Worm (Caenorhabditis elegans) whole organism, L3 larva: Measurements from ENCODE around the gene K01D12.10.

Experiments used
- ama-1 ChIP-seq: fragments of 150-350 bp; optimal IDR thresholded peaks from 2 replicates; lab custom pipeline; 2018
- ceh-82 ChIP-seq: fragments of 150-350 bp; optimal IDR thresholded peaks from 2 replicates; lab custom pipeline; 2014; ENCODE audit warnings: missing biosample characterization, missing genetic modification characterization
- jun-1 ChIP-seq: fragments of 150-350 bp; optimal IDR thresholded peaks from 2 replicates; lab custom pipeline; 2014; ENCODE audit warnings: missing biosample characterization, missing genetic modification reagents, missing genetic modification characterization
- lin-15B ChIP-seq: fragments of 150-350 bp; optimal IDR thresholded peaks from 2 replicates; lab custom pipeline; 2014; ENCODE audit warnings: missing biosample characterization, missing genetic modification characterization
- lin-39 ChIP-seq: fragments of 150-350 bp; optimal IDR thresholded peaks from 2 replicates; lab custom pipeline; 2018; ENCODE audit warnings: missing biosample characterization, missing genetic modification reagents, missing genetic modification characterization
- nhr-237 ChIP-seq: fragments of 150-350 bp; optimal IDR thresholded peaks from 2 replicates; lab custom pipeline; 2014; ENCODE audit warnings: missing biosample characterization, missing genetic modification characterization
- skn-1 ChIP-seq: fragments of 150-350 bp; optimal IDR thresholded peaks from 2 replicates; lab custom pipeline; 2014; ENCODE audit warnings: missing biosample characterization, missing genetic modification characterization
- ztf-11 ChIP-seq: fragments of 150-350 bp; optimal IDR thresholded peaks from 2 replicates; lab custom pipeline; 2014; ENCODE audit warnings: missing biosample characterization, missing genetic modification characterization

- TF ChIP-seq jun-1 (tag; lab: Kevin White, UChicago) (no peak), ceh-82 (tag; lab: Kevin White, UChicago) (no peak), lin-15B (no peak), lin-39 (tag; lab: Kevin White, UChicago) (no peak), ama-1 (lab: Kevin White, UChicago) (no peak), skn-1 (tag; lab: Kevin White, UChicago) (no peak), nhr-237 (no peak), ztf-11 (tag; lab: Kevin White, UChicago) (no peak)
Observed at ce11 chrV:12377256-12377655, 28.8 kb upstream of the K01D12.10 start, which contains the start of gene K01D12.1.
